Worm (Caenorhabditis elegans): ENCODE measurements around the gene rep-1.

rep-1 gene

ce11 chrIII:1621330-1621729, 51.2 kb downstream of the rep-1 start:
- TF ChIP-seq unc-3 (GFP tag; conservative IDR thresholded peaks at IDR 0.05), result no peak
- no peak for TF ChIP-seq unc-3 (tag; optimal IDR thresholded peaks at IDR 0.05)
- no peak for TF ChIP-seq T23F11.4 (GFP tag; optimal IDR thresholded peaks at IDR 0.05)
- TF ChIP-seq sox-2 (GFP tag; IDR thresholded peaks at IDR 0.05), result no peak
- no peak for TF ChIP-seq fkh-6 (tag; optimal IDR thresholded peaks at IDR 0.05)
- no peak for TF ChIP-seq fkh-10 (GFP tag; optimal IDR thresholded peaks at IDR 0.05)
- TF ChIP-seq elt-2 (tag; optimal IDR thresholded peaks at IDR 0.05), result no peak
- TF ChIP-seq ceh-9 (tag; optimal IDR thresholded peaks at IDR 0.05), result no peak
- no peak for TF ChIP-seq ahr-1 (tag; optimal IDR thresholded peaks at IDR 0.05)
- TF ChIP-seq lin-11 (tag; optimal IDR thresholded peaks at IDR 0.05), result no peak
- TF ChIP-seq Y22D7AL.16 (tag; optimal IDR thresholded peaks at IDR 0.05), result no peak
- no peak for TF ChIP-seq ztf-16 (tag; optimal IDR thresholded peaks at IDR 0.05)

ce11 chrIII:1622329-1622728, 52.2 kb downstream of the rep-1 start:
- TF ChIP-seq nfya-1 (tag; optimal IDR thresholded peaks at IDR 0.05) (no peak), elt-2 (tag; optimal IDR thresholded peaks at IDR 0.05) (peak; percentile 41), syd-9 (tag; optimal IDR thresholded peaks at IDR 0.05) (no peak)

- no peak for TF ChIP-seq ceh-9 (tag; optimal IDR thresholded peaks at IDR 0.05)
- TF ChIP-seq K09A11.1 (tag; optimal IDR thresholded peaks at IDR 0.05; ENCODE audit: insufficient read depth), result no peak
- TF ChIP-seq hlh-13 (GFP tag; optimal IDR thresholded peaks at IDR 0.05), result no peak
- no peak for TF ChIP-seq ceh-2 (tag; optimal IDR thresholded peaks at IDR 0.05)
- no peak for TF ChIP-seq fkh-10 (GFP tag; optimal IDR thresholded peaks at IDR 0.05)
- TF ChIP-seq ttx-3 (tag; optimal IDR thresholded peaks at IDR 0.05), result no peak
- no peak for TF ChIP-seq sdc-2 (tag; optimal IDR thresholded peaks at IDR 0.05)
- TF ChIP-seq npax-4 (tag; optimal IDR thresholded peaks at IDR 0.05), result no peak
- TF ChIP-seq dmd-4 (tag; optimal IDR thresholded peaks at IDR 0.05; ENCODE audit: borderline replicate concordance), result no peak
Measured at ce11 chrIII:1625660-1626275, 55.7 kb downstream of the rep-1 start.

Data from whole organism, late embryonic.